ENCODE assay signal across 1 fruit fly cellular context in genomic region chr3R:5672658-5673217, dm6.
TF ChIP-seq lines count a peak whose summit lies in the region.

No protein-coding gene starts in this region.

TF ChIP-seq in whole organism, embryonic, 481 proteins besides CTCF, POLR2A, EP300 and RAD21 (continued from another document and continues in another):
- TF ChIP-seq HLHmδ (GFP tag; optimal IDR thresholded peaks at IDR 0.05; lab: Kevin White, UChicago) (peak; percentile 98), p53 (GFP tag; optimal IDR thresholded peaks at IDR 0.05; lab: Kevin White, UChicago) (peak; percentile 99), sqz (GFP tag; optimal IDR thresholded peaks at IDR 0.05; lab: Kevin White, UChicago) (no peak), CG17361 (GFP tag; IDR thresholded peaks at IDR 0.05; lab: Robert Waterston, UW) (peak; percentile 63; the same call in 2 of the 3 replicates), fd64A (GFP tag; optimal IDR thresholded peaks at IDR 0.05; lab: Kevin White, UChicago) (peak; percentile 96), scrt (GFP tag; optimal IDR thresholded peaks at IDR 0.05; lab: Kevin White, UChicago) (no peak), Nf-YA (GFP tag; IDR thresholded peaks at IDR 0.05; lab: Robert Waterston, UW) (peak; percentile 36; the same call in 1 of the 2 replicates), ttk (GFP tag; IDR thresholded peaks at IDR 0.05; lab: Robert Waterston, UW) (no peak), Xrp1 (GFP tag; IDR thresholded peaks at IDR 0.05; lab: Robert Waterston, UW) (peak; percentile 73), CG4707 (GFP tag; optimal IDR thresholded peaks at IDR 0.05; lab: Kevin White, UChicago) (peak; percentile 93), org-1 (GFP tag; optimal IDR thresholded peaks at IDR 0.05; lab: Kevin White, UChicago) (peak; percentile 83), ind (GFP tag; optimal IDR thresholded peaks at IDR 0.05; lab: Kevin White, UChicago) (peak; percentile 20), mld (GFP tag; IDR thresholded peaks at IDR 0.05; lab: Robert Waterston, UW; ENCODE audit: partially characterized antibody) (no peak), sna (GFP tag; IDR thresholded peaks at IDR 0.05; lab: Robert Waterston, UW; ENCODE audit: partially characterized antibody) (0 out of 2 replicates have a peak, but pooled peaks have one; percentile 28), C15 (GFP tag; IDR thresholded peaks at IDR 0.05; lab: Robert Waterston, UW) (no peak), dmrt11E (tag; optimal IDR thresholded peaks at IDR 0.05; lab: Kevin White, UChicago) (peak; percentile 50), Fer1 (GFP tag; optimal IDR thresholded peaks at IDR 0.05; lab: Kevin White, UChicago) (peak; percentile 93), klu (GFP tag; IDR thresholded peaks at IDR 0.05; lab: Robert Waterston, UW) (no peak), dmrt99B (tag; optimal IDR thresholded peaks at IDR 0.05; lab: Kevin White, UChicago) (no peak), CG16863 (GFP tag; optimal IDR thresholded peaks at IDR 0.05; lab: Kevin White, UChicago) (peak; percentile 67), Dip3 (GFP tag; optimal IDR thresholded peaks at IDR 0.05; lab: Kevin White, UChicago) (no peak), maf-S (GFP tag; optimal IDR thresholded peaks at IDR 0.05; lab: Kevin White, UChicago) (peak; percentile 56), unc-4 (GFP tag; IDR thresholded peaks at IDR 0.05; lab: Robert Waterston, UW; ENCODE audit: partially characterized antibody) (0 out of 2 replicates have a peak, but pooled peaks have one; percentile 18), CG3847 (GFP tag; IDR thresholded peaks at IDR 0.05; lab: Robert Waterston, UW) (0 out of 2 replicates have a peak, but pooled peaks have one; percentile 17), Lpt (GFP tag; optimal IDR thresholded peaks at IDR 0.05; lab: Kevin White, UChicago) (no peak), CG3726 (GFP tag; IDR thresholded peaks at IDR 0.05; lab: Robert Waterston, UW) (no peak), CG18476 (GFP tag; optimal IDR thresholded peaks at IDR 0.05; lab: Kevin White, UChicago) (peak; percentile 69), CG6765 (GFP tag; optimal IDR thresholded peaks at IDR 0.05; lab: Kevin White, UChicago) (peak; percentile 54), prd (optimal IDR thresholded peaks at IDR 0.05; lab: Kevin White, UChicago) (no peak), prd (GFP tag; IDR thresholded peaks at IDR 0.05; lab: Robert Waterston, UW) (peak; percentile 42; the same call in 2 of the 3 replicates), CG4424 (GFP tag; optimal IDR thresholded peaks at IDR 0.05; lab: Kevin White, UChicago) (peak; percentile 42), ci (GFP tag; IDR thresholded peaks at IDR 0.05; lab: Robert Waterston, UW) (peak; percentile 90), Blimp-1 (GFP tag; optimal IDR thresholded peaks at IDR 0.05; lab: Kevin White, UChicago) (peak; percentile 76), NC2β (GFP tag; optimal IDR thresholded peaks at IDR 0.05; lab: Kevin White, UChicago) (peak; percentile 76), CG17385 (GFP tag; optimal IDR thresholded peaks at IDR 0.05; lab: Kevin White, UChicago) (peak; percentile 80), cato (GFP tag; optimal IDR thresholded peaks at IDR 0.05; lab: Kevin White, UChicago; ENCODE audit: borderline replicate concordance) (no peak), ash1 (GFP tag; optimal IDR thresholded peaks at IDR 0.05; lab: Kevin White, UChicago) (peak; percentile 91), Adf1 (GFP tag; IDR thresholded peaks at IDR 0.05; lab: Robert Waterston, UW) (peak; percentile 49; the same call in 1 of the 2 replicates), Ptx1 (GFP tag; IDR thresholded peaks at IDR 0.05; lab: Robert Waterston, UW) (0 out of 2 replicates have a peak, but pooled peaks have one; percentile 14), CG17612 (GFP tag; IDR thresholded peaks at IDR 0.05; lab: Robert Waterston, UW) (no peak), CG4854 (GFP tag; optimal IDR thresholded peaks at IDR 0.05; lab: Kevin White, UChicago) (peak; percentile 44), row (GFP tag; IDR thresholded peaks at IDR 0.05; lab: Robert Waterston, UW) (no peak), luna (GFP tag; optimal IDR thresholded peaks at IDR 0.05; lab: Kevin White, UChicago) (peak; percentile 0), onecut (GFP tag; IDR thresholded peaks at IDR 0.05; lab: Robert Waterston, UW) (peak; percentile 81), gcm2 (GFP tag; optimal IDR thresholded peaks at IDR 0.05; lab: Kevin White, UChicago) (no peak), CG10321 (GFP tag; IDR thresholded peaks at IDR 0.05; lab: Robert Waterston, UW) (peak; percentile 46; the same call in 1 of the 2 replicates), repo (GFP tag; optimal IDR thresholded peaks at IDR 0.05; lab: Kevin White, UChicago) (peak; percentile 78), ems (GFP tag; optimal IDR thresholded peaks at IDR 0.05; lab: Kevin White, UChicago) (peak; percentile 56), CrebB (tag; optimal IDR thresholded peaks at IDR 0.05; lab: Kevin White, UChicago) (peak; percentile 92), CG10565 (GFP tag; optimal IDR thresholded peaks at IDR 0.05; lab: Kevin White, UChicago) (no peak), nmo (GFP tag; optimal IDR thresholded peaks at IDR 0.05; lab: Kevin White, UChicago) (no peak), Neu2 (GFP tag; optimal IDR thresholded peaks at IDR 0.05; lab: Kevin White, UChicago; ENCODE audit: borderline replicate concordance) (no peak), CG8924 (tag; optimal IDR thresholded peaks at IDR 0.05; lab: Kevin White, UChicago) (peak; percentile 82), CG2202 (tag; optimal IDR thresholded peaks at IDR 0.05; lab: Kevin White, UChicago) (peak; percentile 87), rib (GFP tag; IDR thresholded peaks at IDR 0.05; lab: Robert Waterston, UW) (peak; percentile 71), CG15601 (tag; optimal IDR thresholded peaks at IDR 0.05; lab: Kevin White, UChicago) (peak; percentile 94), CG31388 (GFP tag; optimal IDR thresholded peaks at IDR 0.05; lab: Kevin White, UChicago) (no peak), CG7928 (GFP tag; optimal IDR thresholded peaks at IDR 0.05; lab: Kevin White, UChicago) (peak; percentile 25), Atf3 (GFP tag; optimal IDR thresholded peaks at IDR 0.05; lab: Kevin White, UChicago) (peak; percentile 54), CG1603 (tag; optimal IDR thresholded peaks at IDR 0.05; lab: Kevin White, UChicago) (peak; percentile 79), caup (GFP tag; optimal IDR thresholded peaks at IDR 0.05; lab: Kevin White, UChicago; ENCODE audit: severe bottlenecking) (peak; percentile 90), usp (GFP tag; optimal IDR thresholded peaks at IDR 0.05; lab: Kevin White, UChicago) (no peak), chif (GFP tag; optimal IDR thresholded peaks at IDR 0.05; lab: Kevin White, UChicago) (peak; percentile 28 to 53), toy (GFP tag; IDR thresholded peaks at IDR 0.05; lab: Robert Waterston, UW) (no peak), CG9876 (GFP tag; optimal IDR thresholded peaks at IDR 0.05; lab: Kevin White, UChicago) (peak; percentile 45), nerfin-2 (GFP tag; IDR thresholded peaks at IDR 0.05; lab: Robert Waterston, UW; ENCODE audit: partially characterized antibody) (no peak), salm (tag; optimal IDR thresholded peaks at IDR 0.05; lab: Kevin White, UChicago) (peak; percentile 89), Fer2 (tag; optimal IDR thresholded peaks at IDR 0.05; lab: Kevin White, UChicago) (peak; percentile 56), CG3281 (GFP tag; optimal IDR thresholded peaks at IDR 0.05; lab: Kevin White, UChicago) (peak; percentile 86), CG4328 (GFP tag; optimal IDR thresholded peaks at IDR 0.05; lab: Kevin White, UChicago) (peak; percentile 90), CG2199 (GFP tag; IDR thresholded peaks at IDR 0.05; lab: Robert Waterston, UW) (peak; percentile 74; the same call in 2 of the 3 replicates), CG5245 (GFP tag; optimal IDR thresholded peaks at IDR 0.05; lab: Kevin White, UChicago) (peak; percentile 9), shn (GFP tag; optimal IDR thresholded peaks at IDR 0.05; lab: Kevin White, UChicago) (peak; percentile 6), CG12942 (GFP tag; optimal IDR thresholded peaks at IDR 0.05; lab: Kevin White, UChicago) (peak; percentile 58), psq (GFP tag; optimal IDR thresholded peaks at IDR 0.05; lab: Kevin White, UChicago) (peak; percentile 36), CG10366 (GFP tag; IDR thresholded peaks at IDR 0.05; lab: Robert Waterston, UW) (no peak; the same call in 1 of the 2 replicates), HmgZ (tag; optimal IDR thresholded peaks at IDR 0.05; lab: Kevin White, UChicago) (peak; percentile 85), CG11398 (GFP tag; optimal IDR thresholded peaks at IDR 0.05; lab: Kevin White, UChicago) (peak; percentile 86), hkb (optimal IDR thresholded peaks at IDR 0.05; lab: Kevin White, UChicago) (no peak), hkb (GFP tag; IDR thresholded peaks at IDR 0.05; lab: Robert Waterston, UW) (peak; percentile 78), NfI (GFP tag; optimal IDR thresholded peaks at IDR 0.05; lab: Kevin White, UChicago) (peak; percentile 68), CG33557 (GFP tag; optimal IDR thresholded peaks at IDR 0.05; lab: Kevin White, UChicago) (peak; percentile 89), ERR (GFP tag; optimal IDR thresholded peaks at IDR 0.05; lab: Kevin White, UChicago) (peak; percentile 37), tin (GFP tag; optimal IDR thresholded peaks at IDR 0.05; lab: Kevin White, UChicago) (peak; percentile 34), CG10979 (tag; optimal IDR thresholded peaks at IDR 0.05; lab: Kevin White, UChicago) (peak; percentile 42), BtbVII (GFP tag; optimal IDR thresholded peaks at IDR 0.05; lab: Kevin White, UChicago) (peak; percentile 92), Kr (GFP tag; optimal IDR thresholded peaks at IDR 0.05; lab: Kevin White, UChicago) (peak; percentile 72), CG13624 (GFP tag; optimal IDR thresholded peaks at IDR 0.05; lab: Kevin White, UChicago) (peak; percentile 71), mirr (GFP tag; optimal IDR thresholded peaks at IDR 0.05; lab: Kevin White, UChicago) (peak; percentile 97), kah (GFP tag; optimal IDR thresholded peaks at IDR 0.05; lab: Kevin White, UChicago) (peak; percentile 86), Bgb (GFP tag; IDR thresholded peaks at IDR 0.05; lab: Robert Waterston, UW; ENCODE audit: partially characterized antibody) (peak; percentile 31; the same call in 1 of the 2 replicates), pb (GFP tag; optimal IDR thresholded peaks at IDR 0.05; lab: Kevin White, UChicago) (peak; percentile 4), otp (GFP tag; IDR thresholded peaks at IDR 0.05; lab: Robert Waterston, UW) (peak; percentile 69; the same call in 1 of the 3 replicates), kni (GFP tag; optimal IDR thresholded peaks at IDR 0.05; lab: Kevin White, UChicago) (peak; percentile 97), CG12391 (tag; optimal IDR thresholded peaks at IDR 0.05; lab: Kevin White, UChicago) (peak; percentile 38), slp2 (GFP tag; optimal IDR thresholded peaks at IDR 0.05; lab: Kevin White, UChicago) (peak; percentile 22), CG13894 (tag; optimal IDR thresholded peaks at IDR 0.05; lab: Kevin White, UChicago) (no peak), CG1602 (GFP tag; optimal IDR thresholded peaks at IDR 0.05; lab: Kevin White, UChicago) (peak; percentile 27), D (optimal IDR thresholded peaks at IDR 0.05; lab: Kevin White, UChicago) (no peak), D (GFP tag; optimal IDR thresholded peaks at IDR 0.05; lab: Kevin White, UChicago) (peak; percentile 74), H15 (GFP tag; IDR thresholded peaks at IDR 0.05; lab: Robert Waterston, UW) (0 out of 3 replicates have a peak, but pooled peaks have one; percentile 8), CG2129 (GFP tag; IDR thresholded peaks at IDR 0.05; lab: Robert Waterston, UW; ENCODE audit: partially characterized antibody) (no peak), sisA (GFP tag; IDR thresholded peaks at IDR 0.05; lab: Robert Waterston, UW) (no peak), da (GFP tag; optimal IDR thresholded peaks at IDR 0.05; lab: Kevin White, UChicago) (no peak), lov (optimal IDR thresholded peaks at IDR 0.05; lab: Kevin White, UChicago) (no peak), lov (GFP tag; IDR thresholded peaks at IDR 0.05; lab: Robert Waterston, UW) (peak; percentile 77; the same call in 2 of the 3 replicates), fd3F (GFP tag; optimal IDR thresholded peaks at IDR 0.05; lab: Kevin White, UChicago) (no peak), CG34422 (GFP tag; IDR thresholded peaks at IDR 0.05; lab: Robert Waterston, UW) (peak; percentile 80; the same call in 1 of the 3 replicates), CG10147 (GFP tag; optimal IDR thresholded peaks at IDR 0.05; lab: Kevin White, UChicago) (no peak), croc (GFP tag; conservative IDR thresholded peaks at IDR 0.05; lab: Robert Waterston, UW) (no peak), CG6654 (GFP tag; optimal IDR thresholded peaks at IDR 0.05; lab: Kevin White, UChicago) (peak; percentile 25), CG1233 (GFP tag; optimal IDR thresholded peaks at IDR 0.05; lab: Kevin White, UChicago) (peak; percentile 89), Hr51 (GFP tag; optimal IDR thresholded peaks at IDR 0.05; lab: Kevin White, UChicago) (peak in 1 of 2 experiments; percentile 56), CG15479 (GFP tag; optimal IDR thresholded peaks at IDR 0.05; lab: Kevin White, UChicago) (no peak), gro (GFP tag; optimal IDR thresholded peaks at IDR 0.05; lab: Kevin White, UChicago) (peak; percentile 79), trh (GFP tag; optimal IDR thresholded peaks at IDR 0.05; lab: Kevin White, UChicago) (peak; percentile 50), Taf1 (GFP tag; IDR thresholded peaks at IDR 0.05; lab: Robert Waterston, UW) (0 out of 2 replicates have a peak, but pooled peaks have one; percentile 16), CG8290 (GFP tag; optimal IDR thresholded peaks at IDR 0.05; lab: Kevin White, UChicago) (peak; percentile 74), CG8290 (tag; optimal IDR thresholded peaks at IDR 0.05; lab: Kevin White, UChicago) (peak; percentile 87 to 92), CG11560 (tag; IDR thresholded peaks at IDR 0.05; lab: Robert Waterston, UW) (no peak), nom (GFP tag; optimal IDR thresholded peaks at IDR 0.05; lab: Kevin White, UChicago) (no peak), CG2116 (GFP tag; optimal IDR thresholded peaks at IDR 0.05; lab: Kevin White, UChicago) (peak; percentile 67), E2f2 (GFP tag; IDR thresholded peaks at IDR 0.05; lab: Robert Waterston, UW) (peak; percentile 54; the same call in 1 of the 2 replicates), Dll (GFP tag; IDR thresholded peaks at IDR 0.05; lab: Robert Waterston, UW; ENCODE audit: partially characterized antibody) (no peak), grn (GFP tag; optimal IDR thresholded peaks at IDR 0.05; lab: Kevin White, UChicago) (peak; percentile 73), CG16815 (GFP tag; optimal IDR thresholded peaks at IDR 0.05; lab: Kevin White, UChicago) (no peak), pros (GFP tag; optimal IDR thresholded peaks at IDR 0.05; lab: Kevin White, UChicago) (peak; percentile 77), CG17359 (tag; optimal IDR thresholded peaks at IDR 0.05; lab: Kevin White, UChicago) (peak; percentile 82)
